Fruit fly (Drosophila melanogaster) whole organism, embryonic: ENCODE results near the gene Cyp4d14.

ENCODE experiments used
- Antp ChIP-seq: fragments of 200-800 bp; sonication (Bioruptor generic); optimal IDR thresholded peaks from 3 replicates; lab custom pipeline; 2016; ENCODE audit warnings: missing biosample characterization, missing genetic modification characterization
- Atf6 ChIP-seq: fragments of 200-800 bp; sonication (Bioruptor generic); IDR thresholded peaks from 2 replicates; pipeline ENCODE4 v1.3.6; 2022; ENCODE audit warnings: missing biosample characterization, missing genetic modification characterization
- CG10431 ChIP-seq: fragments of 200-800 bp; sonication (Bioruptor generic); optimal IDR thresholded peaks from 3 replicates; lab custom pipeline; 2018; ENCODE audit warnings: missing biosample characterization, mild to moderate bottlenecking, missing genetic modification characterization
- CG11398 ChIP-seq: fragments of 200-800 bp; sonication (Bioruptor generic); optimal IDR thresholded peaks from 2 replicates; lab custom pipeline; 2016; ENCODE audit warnings: missing biosample characterization, missing genetic modification characterization
- CG1233 ChIP-seq: fragments of 200-800 bp; sonication (Bioruptor generic); optimal IDR thresholded peaks from 4 replicates; lab custom pipeline; 2018; ENCODE audit warnings: missing biosample characterization, mild to moderate bottlenecking, missing genetic modification characterization
- CG14667 ChIP-seq: fragments of 200-800 bp; sonication (Bioruptor generic); IDR thresholded peaks from 2 replicates; pipeline ENCODE4 v1.3.6; 2022; ENCODE audit warnings: missing biosample characterization, missing genetic modification characterization
- CG15601 ChIP-seq: fragments of 200-800 bp; sonication (Bioruptor generic); optimal IDR thresholded peaks from 3 replicates; lab custom pipeline; 2019; ENCODE audit warnings: missing biosample characterization, mild to moderate bottlenecking, missing genetic modification characterization, moderate library complexity
- CG18011 ChIP-seq: fragments of 200-800 bp; sonication (Bioruptor generic); optimal IDR thresholded peaks from 2 replicates; lab custom pipeline; 2017; ENCODE audit warnings: missing biosample characterization, missing genetic modification characterization, mild to moderate bottlenecking, moderate library complexity, missing genotype
- CG18476 ChIP-seq: fragments of 200-800 bp; sonication (Bioruptor generic); optimal IDR thresholded peaks from 2 replicates; lab custom pipeline; 2016; ENCODE audit warnings: missing biosample characterization, mild to moderate bottlenecking, missing genetic modification characterization
- CG2129 ChIP-seq: fragments of 200-800 bp; sonication (Bioruptor generic); IDR thresholded peaks from 2 replicates; pipeline ENCODE4 v1.3.6; 2022; ENCODE audit warnings: missing biosample characterization, missing genetic modification characterization; ENCODE audit not compliant: partially characterized antibody
- CG30431 ChIP-seq: fragments of 200-800 bp; sonication (Bioruptor generic); optimal IDR thresholded peaks from 2 replicates; lab custom pipeline; 2017; ENCODE audit warnings: missing biosample characterization, missing genetic modification characterization
- CG8478 ChIP-seq: fragments of >200 bp; optimal IDR thresholded peaks from 2 replicates; lab custom pipeline; 2018
- CG9817 ChIP-seq: fragments of 200-800 bp; sonication (Bioruptor generic); optimal IDR thresholded peaks from 2 replicates; lab custom pipeline; 2018; ENCODE audit warnings: missing biosample characterization, mild to moderate bottlenecking, missing genetic modification characterization, moderate library complexity
- CG9932 ChIP-seq: fragments of 200-800 bp; sonication (Bioruptor generic); IDR thresholded peaks from 2 replicates; pipeline ENCODE4 v1.3.6; 2022; ENCODE audit warnings: missing biosample characterization, missing genetic modification characterization
- Deaf1 ChIP-seq: fragments of 200-800 bp; optimal IDR thresholded peaks from 3 replicates; lab custom pipeline; 2019; ENCODE audit warnings: missing biosample characterization, mild to moderate bottlenecking, missing genetic modification characterization, moderate library complexity
- Dek ChIP-seq: fragments of 200-800 bp; sonication (Bioruptor generic); optimal IDR thresholded peaks from 3 replicates; lab custom pipeline; 2019; ENCODE audit warnings: missing biosample characterization, mild to moderate bottlenecking, missing genetic modification characterization, moderate library complexity
- Dip2 ChIP-seq: fragments of 200-800 bp; sonication (Bioruptor generic); IDR thresholded peaks from 2 replicates; pipeline ENCODE4 v1.3.6; 2022; ENCODE audit warnings: missing biosample characterization, missing genetic modification characterization
- Drgx ChIP-seq: fragments of 200-800 bp; sonication (Bioruptor generic); IDR thresholded peaks from 2 replicates; pipeline ENCODE4 v1.3.6; 2022; ENCODE audit warnings: missing biosample characterization, missing genetic modification characterization
- ERR ChIP-seq: fragments of 200-800 bp; sonication (Bioruptor generic); optimal IDR thresholded peaks from 2 replicates; lab custom pipeline; 2016; ENCODE audit warnings: missing biosample characterization, missing genetic modification characterization
- Fer2 ChIP-seq: fragments of 200-800 bp; sonication (Bioruptor generic); optimal IDR thresholded peaks from 2 replicates; lab custom pipeline; 2018; ENCODE audit warnings: missing biosample characterization, mild to moderate bottlenecking, missing genetic modification characterization, moderate library complexity
- GATAe ChIP-seq: fragments of 200-800 bp; sonication (Bioruptor generic); conservative IDR thresholded peaks from 2 replicates; pipeline ENCODE4 v1.3.6; 2022; ENCODE audit warnings: missing biosample characterization, missing genetic modification characterization
- H2.0 ChIP-seq: fragments of 200-800 bp; sonication (Bioruptor generic); IDR thresholded peaks from 2 replicates; pipeline ENCODE4 v1.3.6; 2022; ENCODE audit warnings: missing biosample characterization, missing genetic modification characterization
- HmgZ ChIP-seq: fragments of 200-800 bp; sonication (Bioruptor generic); optimal IDR thresholded peaks from 2 replicates; lab custom pipeline; 2018; ENCODE audit warnings: missing biosample characterization, mild to moderate bottlenecking, missing genetic modification characterization
- Lim3 ChIP-seq: fragments of 200-800 bp; sonication (Bioruptor generic); IDR thresholded peaks from 2 replicates; pipeline ENCODE4 v1.3.6; 2022; ENCODE audit warnings: missing biosample characterization, missing genetic modification characterization
- Myb ChIP-seq: fragments of 200-800 bp; sonication (Bioruptor generic); optimal IDR thresholded peaks from 2 replicates; lab custom pipeline; 2016; ENCODE audit warnings: missing biosample characterization, missing genetic modification characterization
- Neu2 ChIP-seq: fragments of 200-800 bp; sonication (Bioruptor generic); optimal IDR thresholded peaks from 3 replicates; lab custom pipeline; 2016; ENCODE audit warnings: missing biosample characterization, missing genetic modification characterization, borderline replicate concordance
- Nf-YC ChIP-seq: fragments of 200-800 bp; optimal IDR thresholded peaks from 3 replicates; lab custom pipeline; 2019; ENCODE audit warnings: missing biosample characterization, mild to moderate bottlenecking, missing genetic modification characterization, moderate library complexity
- PHDP ChIP-seq: fragments of 200-800 bp; sonication (Bioruptor generic); optimal IDR thresholded peaks from 3 replicates; lab custom pipeline; 2018; ENCODE audit warnings: missing biosample characterization, mild to moderate bottlenecking, missing genetic modification characterization, moderate library complexity
- Scr ChIP-seq: fragments of 200-800 bp; sonication (Bioruptor generic); IDR thresholded peaks from 2 replicates; pipeline ENCODE4 v1.3.6; 2022; ENCODE audit warnings: missing biosample characterization, missing genetic modification characterization; ENCODE audit not compliant: partially characterized antibody
- ac ChIP-seq: fragments of 200-800 bp; sonication (Bioruptor generic); optimal IDR thresholded peaks from 3 replicates; lab custom pipeline; 2017; ENCODE audit warnings: missing biosample characterization, mild to moderate bottlenecking, missing genetic modification characterization
- caup ChIP-seq: fragments of 200-800 bp; sonication (Bioruptor generic); optimal IDR thresholded peaks from 3 replicates; lab custom pipeline; 2017; ENCODE audit warnings: missing biosample characterization, mild to moderate bottlenecking, missing genetic modification characterization, moderate library complexity; ENCODE audit not compliant: severe bottlenecking
- chinmo ChIP-seq: fragments of 200-800 bp; sonication (Bioruptor generic); IDR thresholded peaks from 4 replicates; pipeline ENCODE4 v1.3.6; 2022; ENCODE audit warnings: missing biosample characterization, missing genetic modification characterization; ENCODE audit not compliant: partially characterized antibody
- chm ChIP-seq: fragments of 200-800 bp; sonication (Bioruptor generic); IDR thresholded peaks from 2 replicates; pipeline ENCODE4 v1.3.6; 2022; ENCODE audit warnings: missing biosample characterization, missing genetic modification characterization
- dan ChIP-seq: fragments of 200-800 bp; sonication (Bioruptor generic); IDR thresholded peaks from 2 replicates; pipeline ENCODE4 v1.3.6; 2022; ENCODE audit warnings: missing biosample characterization, missing genetic modification characterization
- dysf ChIP-seq: fragments of 200-800 bp; sonication (Bioruptor generic); IDR thresholded peaks from 3 replicates; pipeline ENCODE4 v1.3.6; 2022; ENCODE audit warnings: missing biosample characterization, missing genetic modification characterization
- emc ChIP-seq: fragments of 200-800 bp; sonication (Bioruptor generic); optimal IDR thresholded peaks from 2 replicates; lab custom pipeline; 2016; ENCODE audit warnings: missing biosample characterization, missing genetic modification characterization
- ftz-f1 ChIP-seq: fragments of 200-800 bp; sonication (Bioruptor generic); optimal IDR thresholded peaks from 2 replicates; lab custom pipeline; 2016; ENCODE audit warnings: missing biosample characterization, missing genetic modification characterization
- gcm ChIP-seq: fragments of 200-800 bp; sonication (Bioruptor generic); optimal IDR thresholded peaks from 2 replicates; lab custom pipeline; 2019; ENCODE audit warnings: missing biosample characterization, mild to moderate bottlenecking, missing genetic modification characterization, moderate library complexity
- kay ChIP-seq: fragments of 200-800 bp; sonication (Bioruptor generic); optimal IDR thresholded peaks from 2 replicates; lab custom pipeline; 2016; ENCODE audit warnings: missing biosample characterization, missing genetic modification characterization
- lmd ChIP-seq: fragments of 200-800 bp; sonication (Bioruptor generic); IDR thresholded peaks from 2 replicates; pipeline ENCODE4 v1.3.6; 2022; ENCODE audit warnings: missing biosample characterization, missing genetic modification characterization
- nom ChIP-seq: fragments of 200-800 bp; sonication (Bioruptor generic); optimal IDR thresholded peaks from 2 replicates; lab custom pipeline; 2017; ENCODE audit warnings: missing biosample characterization, missing genetic modification characterization, mild to moderate bottlenecking, moderate library complexity, missing genetic modification reagents
- psq ChIP-seq: fragments of 200-800 bp; sonication (Bioruptor generic); optimal IDR thresholded peaks from 2 replicates; lab custom pipeline; 2017; ENCODE audit warnings: missing biosample characterization, missing genetic modification characterization
- pum ChIP-seq: fragments of 200-800 bp; sonication (Bioruptor generic); optimal IDR thresholded peaks from 2 replicates; lab custom pipeline; 2016; ENCODE audit warnings: missing biosample characterization, missing genetic modification characterization
- ranshi ChIP-seq: fragments of 200-800 bp; sonication (Bioruptor generic); IDR thresholded peaks from 2 replicates; pipeline ENCODE4 v1.3.6; 2022; ENCODE audit warnings: missing biosample characterization, missing genetic modification characterization
- rib ChIP-seq: fragments of 200-800 bp; sonication (Bioruptor generic); IDR thresholded peaks from 2 replicates; pipeline ENCODE4 v1.3.6; 2022; ENCODE audit warnings: missing biosample characterization, missing genetic modification characterization
- stwl ChIP-seq: fragments of 200-800 bp; sonication (Bioruptor generic); optimal IDR thresholded peaks from 3 replicates; lab custom pipeline; 2018; ENCODE audit warnings: missing biosample characterization, mild to moderate bottlenecking, missing genetic modification characterization, moderate library complexity
- sug ChIP-seq: fragments of 200-800 bp; optimal IDR thresholded peaks from 2 replicates; lab custom pipeline; 2019; ENCODE audit warnings: missing biosample characterization, mild to moderate bottlenecking, missing genetic modification characterization, moderate library complexity
- tap ChIP-seq: fragments of 200-800 bp; optimal IDR thresholded peaks from 3 replicates; lab custom pipeline; 2019; ENCODE audit warnings: missing biosample characterization, mild to moderate bottlenecking, missing genetic modification characterization, moderate library complexity
- unpg ChIP-seq: fragments of 200-800 bp; sonication (Bioruptor generic); optimal IDR thresholded peaks from 3 replicates; lab custom pipeline; 2018; ENCODE audit warnings: missing biosample characterization, mild to moderate bottlenecking, missing genetic modification characterization, moderate library complexity
- zen ChIP-seq: fragments of 200-800 bp; sonication (Bioruptor generic); optimal IDR thresholded peaks from 3 replicates; lab custom pipeline; 2018; ENCODE audit warnings: missing biosample characterization, mild to moderate bottlenecking, missing genetic modification characterization, moderate library complexity
- zfh2 ChIP-seq: fragments of 200-800 bp; sonication (Bioruptor generic); optimal IDR thresholded peaks from 2 replicates; lab custom pipeline; 2016; ENCODE audit warnings: missing biosample characterization, missing genetic modification characterization

Gene Cyp4d14

dm6 chrX:2158668-2159163 is 16.4 kb downstream of the Cyp4d14 start, which contains the start of gene wapl (continued):
- TF ChIP-seq Myb (GFP tag; lab: Kevin White, UChicago) = peak; percentile 67
- TF ChIP-seq CG18476 (GFP tag; lab: Kevin White, UChicago) = no peak
- no peak for TF ChIP-seq caup (GFP tag; lab: Kevin White, UChicago)
- TF ChIP-seq HmgZ (tag; lab: Kevin White, UChicago) = peak; percentile 57
- no peak for TF ChIP-seq chm
- no peak for TF ChIP-seq tap (tag; lab: Kevin White, UChicago)
- TF ChIP-seq Scr (GFP tag; lab: Robert Waterston, UW) = peak; percentile 94
- no peak for TF ChIP-seq Dip2 (GFP tag; lab: Robert Waterston, UW)
- no peak for TF ChIP-seq psq (GFP tag; lab: Kevin White, UChicago)
- no peak for TF ChIP-seq Atf6 (GFP tag; lab: Robert Waterston, UW)
- no peak for TF ChIP-seq PHDP (tag; lab: Kevin White, UChicago)
- TF ChIP-seq CG11398 = no peak
- no peak for TF ChIP-seq dan (GFP tag; lab: Robert Waterston, UW)
- no peak for TF ChIP-seq CG8478 (lab: Kevin White, UChicago)
- peak; percentile 16 for TF ChIP-seq nom
- no peak for TF ChIP-seq ac (GFP tag; lab: Kevin White, UChicago)
- TF ChIP-seq Antp (GFP tag; lab: Kevin White, UChicago) = peak; percentile 48
- peak; percentile 49 for TF ChIP-seq sug (tag; lab: Kevin White, UChicago)
- TF ChIP-seq CG15601 = peak; percentile 11
- no peak for TF ChIP-seq Fer2 (tag; lab: Kevin White, UChicago)
- no peak for TF ChIP-seq GATAe
- TF ChIP-seq Lim3 = no peak
- peak; percentile 49 for TF ChIP-seq ERR (GFP tag; lab: Kevin White, UChicago)
- no peak for TF ChIP-seq rib
- TF ChIP-seq lmd (GFP tag; lab: Robert Waterston, UW) = no peak; the same call in 1 of the 2 replicates
- TF ChIP-seq emc (GFP tag; lab: Kevin White, UChicago) = no peak
- no peak for TF ChIP-seq ranshi (GFP tag; lab: Robert Waterston, UW)
- TF ChIP-seq kay (GFP tag; lab: Kevin White, UChicago) = no peak
- peak; percentile 98 for TF ChIP-seq ftz-f1 (GFP tag; lab: Kevin White, UChicago)
- TF ChIP-seq pum (GFP tag; lab: Kevin White, UChicago) = peak; percentile 22
- TF ChIP-seq CG30431 (GFP tag; lab: Kevin White, UChicago) = no peak
- TF ChIP-seq Dek = no peak
- peak; percentile 77 for TF ChIP-seq CG2129 (GFP tag; lab: Robert Waterston, UW)
- peak; percentile 61 for TF ChIP-seq stwl (tag; lab: Kevin White, UChicago)
- no peak for TF ChIP-seq CG18011 (GFP tag; lab: Kevin White, UChicago)
- peak; percentile 95 for TF ChIP-seq chinmo (GFP tag; lab: Robert Waterston, UW)
- peak; percentile 10 for TF ChIP-seq Deaf1 (tag; lab: Kevin White, UChicago)
- no peak for TF ChIP-seq Drgx
- TF ChIP-seq CG14667 (GFP tag; lab: Robert Waterston, UW) = no peak
- TF ChIP-seq CG9817 (tag; lab: Kevin White, UChicago) = no peak
- TF ChIP-seq CG9932 (GFP tag; lab: Robert Waterston, UW) = peak; percentile 76
- TF ChIP-seq zfh2 (GFP tag; lab: Kevin White, UChicago) = no peak
- TF ChIP-seq dysf = no peak
- no peak for TF ChIP-seq H2.0 (GFP tag; lab: Robert Waterston, UW)
- peak; percentile 3 for TF ChIP-seq unpg (GFP tag; lab: Kevin White, UChicago)
- no peak for TF ChIP-seq CG10431 (GFP tag; lab: Kevin White, UChicago)
- TF ChIP-seq Neu2 (GFP tag; lab: Kevin White, UChicago) = no peak
- TF ChIP-seq Nf-YC = peak; percentile 21
- TF ChIP-seq gcm (GFP tag; lab: Kevin White, UChicago) = no peak
- TF ChIP-seq CG1233 = no peak
- TF ChIP-seq zen (tag; lab: Kevin White, UChicago) = peak; percentile 22
